Worm (Caenorhabditis elegans) whole organism, mixed stage, embryonic: ENCODE results near the gene mocs-1.

Experiments used
- ceh-39 ChIP-seq: fragments of 150-350 bp; optimal IDR thresholded peaks from 2 replicates; lab custom pipeline; 2014; ENCODE audit warnings: missing biosample characterization, missing genetic modification characterization
- ceh-43 ChIP-seq: fragments of 200-800 bp; sonication (Bioruptor generic); optimal IDR thresholded peaks from 2 replicates; lab custom pipeline; 2018; ENCODE audit warnings: mild to moderate bottlenecking, missing genetic modification characterization, moderate library complexity, missing compliant biosample characterization
- ces-1 ChIP-seq: fragments of 150-350 bp; optimal IDR thresholded peaks from 2 replicates; lab custom pipeline; 2014; ENCODE audit warnings: missing biosample characterization, missing genetic modification reagents, missing genetic modification characterization
- elt-3 ChIP-seq: fragments of 150-350 bp; optimal IDR thresholded peaks from 2 replicates; lab custom pipeline; 2014; ENCODE audit warnings: missing biosample characterization, missing genetic modification characterization
- flh-1 ChIP-seq: fragments of 200-800 bp; sonication (Bioruptor generic); optimal IDR thresholded peaks from 2 replicates; lab custom pipeline; 2018; ENCODE audit warnings: mild to moderate bottlenecking, missing genetic modification characterization, moderate library complexity, missing compliant biosample characterization
- ham-2 ChIP-seq: fragments of 200-800 bp; sonication (Bioruptor generic); optimal IDR thresholded peaks from 2 replicates; lab custom pipeline; 2018; ENCODE audit warnings: mild to moderate bottlenecking, missing genetic modification characterization, missing compliant biosample characterization
- lin-32 ChIP-seq: fragments of 200-800 bp; sonication (Bioruptor generic); optimal IDR thresholded peaks from 2 replicates; lab custom pipeline; 2018; ENCODE audit warnings: mild to moderate bottlenecking, missing genetic modification characterization, missing compliant biosample characterization
- lsy-2 ChIP-seq: fragments of 150-350 bp; optimal IDR thresholded peaks from 2 replicates; lab custom pipeline; 2014; ENCODE audit warnings: missing biosample characterization, missing genetic modification characterization
- mls-2 ChIP-seq: sonication (generic microtip); optimal IDR thresholded peaks from 2 replicates; lab custom pipeline; 2016; ENCODE audit warnings: mild to moderate bottlenecking, missing genetic modification characterization, moderate library complexity, missing compliant biosample characterization
- nhr-2 ChIP-seq: fragments of 150-350 bp; optimal IDR thresholded peaks from 2 replicates; lab custom pipeline; 2014; ENCODE audit warnings: missing biosample characterization, missing genetic modification characterization
- sptf-1 ChIP-seq: sonication (generic microtip); optimal IDR thresholded peaks from 2 replicates; lab custom pipeline; 2017; ENCODE audit warnings: mild to moderate bottlenecking, missing genetic modification characterization, moderate library complexity, missing compliant biosample characterization
- unc-39 ChIP-seq: fragments of 150-350 bp; optimal IDR thresholded peaks from 2 replicates; lab custom pipeline; 2014; ENCODE audit warnings: missing biosample characterization, missing genetic modification characterization
- zip-8 ChIP-seq: fragments of 150-350 bp; optimal IDR thresholded peaks from 2 replicates; lab custom pipeline; 2014; ENCODE audit warnings: missing biosample characterization, missing genetic modification characterization
- ztf-11 ChIP-seq: fragments of 150-350 bp; optimal IDR thresholded peaks from 2 replicates; lab custom pipeline; 2014; ENCODE audit warnings: missing biosample characterization, missing genetic modification characterization

mocs-1 gene

ce11 chrX:15388259-15388658, 52.3 kb downstream of the mocs-1 start:
- TF ChIP-seq flh-1 (GFP tag; lab: Kevin White, UChicago) (no peak), lin-32 (GFP tag; lab: Kevin White, UChicago) (no peak), ham-2 (GFP tag; lab: Kevin White, UChicago) (no peak), sptf-1 (tag; lab: Kevin White, UChicago) (no peak), ceh-39 (tag; lab: Kevin White, UChicago) (no peak), mls-2 (no peak), unc-39 (no peak), ces-1 (GFP tag; lab: Kevin White, UChicago) (no peak), ceh-43 (GFP tag; lab: Kevin White, UChicago) (no peak), ztf-11 (no peak)

DNA sequence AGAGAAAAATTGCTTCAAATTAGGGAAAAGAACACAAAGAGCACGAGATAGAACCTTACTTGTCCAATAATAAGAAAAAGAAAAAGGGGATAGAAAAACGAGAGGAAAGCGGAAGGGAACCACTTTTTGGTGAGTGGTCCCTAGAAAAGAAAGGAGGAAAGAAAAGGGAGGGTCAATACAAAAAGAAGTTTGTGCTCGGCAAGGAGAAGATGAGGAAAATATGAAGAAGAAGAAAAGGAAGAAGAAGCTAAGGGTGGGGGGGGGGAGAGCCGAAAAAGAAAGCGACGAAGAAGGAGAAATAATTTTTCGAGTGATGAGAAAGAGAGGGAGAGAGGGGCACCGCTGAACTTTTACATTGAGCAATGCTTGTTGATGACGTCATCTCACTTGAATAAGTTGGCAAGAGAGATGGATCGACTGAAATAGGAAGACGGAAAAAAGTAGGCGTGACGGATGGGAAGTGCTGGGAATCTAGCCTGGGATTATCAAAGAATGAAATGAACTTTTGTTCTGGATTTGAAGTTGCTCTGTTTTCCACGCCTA, 54.7 kb downstream of the mocs-1 start:
- TF ChIP-seq elt-3 (tag; lab: Kevin White, UChicago): no peak
- TF ChIP-seq zip-8 (tag; lab: Kevin White, UChicago): peak; percentile 42
- TF ChIP-seq sptf-1 (tag; lab: Kevin White, UChicago): peak; percentile 11
- no peak for TF ChIP-seq lsy-2 (tag; lab: Kevin White, UChicago)
- TF ChIP-seq ces-1 (GFP tag; lab: Kevin White, UChicago): peak; percentile 30
- no peak for TF ChIP-seq nhr-2 (tag; lab: Kevin White, UChicago)
